Fruit fly (Drosophila melanogaster) whole organism, prepupa: Measurements from ENCODE around the gene CG32641.

Experiments
- Blimp-1 ChIP-seq: fragments of 200-800 bp; sonication (Bioruptor generic); optimal IDR thresholded peaks from 3 replicates; lab custom pipeline; 2017; ENCODE audit warnings: missing biosample characterization, missing genetic modification characterization, mild to moderate bottlenecking, moderate library complexity, missing genetic modification reagents
- CG10631 ChIP-seq: fragments of 200-800 bp; sonication (Bioruptor generic); optimal IDR thresholded peaks from 2 replicates; lab custom pipeline; 2016; ENCODE audit warnings: missing biosample characterization, missing genetic modification characterization
- CG10669 ChIP-seq: fragments of 200-800 bp; sonication (Bioruptor generic); optimal IDR thresholded peaks from 3 replicates; lab custom pipeline; 2018; ENCODE audit warnings: missing biosample characterization, mild to moderate bottlenecking, missing genetic modification characterization, moderate library complexity
- CG11762 ChIP-seq: fragments of 200-800 bp; sonication (Bioruptor generic); optimal IDR thresholded peaks from 3 replicates; lab custom pipeline; 2016; ENCODE audit warnings: missing biosample characterization, missing genetic modification characterization; ENCODE audit not compliant: insufficient read depth
- CG15336 ChIP-seq: fragments of 200-800 bp; sonication (Bioruptor generic); IDR thresholded peaks from 2 replicates; pipeline ENCODE4 v1.3.6; 2022; ENCODE audit warnings: missing biosample characterization, missing genetic modification characterization
- CG1621 ChIP-seq: fragments of 200-800 bp; sonication (Bioruptor generic); optimal IDR thresholded peaks from 3 replicates; lab custom pipeline; 2018; ENCODE audit warnings: missing biosample characterization, mild to moderate bottlenecking, missing genetic modification characterization
- CG16779 ChIP-seq: fragments of 200-800 bp; sonication (Bioruptor generic); optimal IDR thresholded peaks from 3 replicates; lab custom pipeline; 2017; ENCODE audit warnings: missing biosample characterization, mild to moderate bottlenecking, missing genetic modification characterization
- CG31627 ChIP-seq: fragments of 200-800 bp; sonication (Bioruptor generic); optimal IDR thresholded peaks from 3 replicates; lab custom pipeline; 2016; ENCODE audit warnings: missing biosample characterization, missing genetic modification characterization
- CG34406 ChIP-seq: fragments of 200-800 bp; sonication (Bioruptor generic); optimal IDR thresholded peaks from 3 replicates; lab custom pipeline; 2016; ENCODE audit warnings: missing biosample characterization, missing genetic modification characterization
- CG3919 ChIP-seq: fragments of 200-800 bp; sonication (Bioruptor generic); optimal IDR thresholded peaks from 3 replicates; lab custom pipeline; 2016; ENCODE audit warnings: missing biosample characterization, missing genetic modification characterization
- CG4318 ChIP-seq: fragments of 200-800 bp; sonication (Bioruptor generic); optimal IDR thresholded peaks from 3 replicates; lab custom pipeline; 2017; ENCODE audit warnings: missing biosample characterization, mild to moderate bottlenecking, missing genetic modification characterization
- CG6163 ChIP-seq: fragments of 200-800 bp; sonication (Bioruptor generic); IDR thresholded peaks from 3 replicates; pipeline ENCODE4 v1.3.6; 2022; ENCODE audit warnings: missing biosample characterization, missing genetic modification characterization
- CG6276 ChIP-seq: fragments of 200-800 bp; sonication (Bioruptor generic); optimal IDR thresholded peaks from 2 replicates; lab custom pipeline; 2017; ENCODE audit warnings: missing biosample characterization, mild to moderate bottlenecking, missing genetic modification characterization
- CG6792 ChIP-seq: fragments of 200-800 bp; sonication (Bioruptor generic); optimal IDR thresholded peaks from 3 replicates; lab custom pipeline; 2016; ENCODE audit warnings: missing biosample characterization, missing genetic modification characterization
- CG6808 ChIP-seq: fragments of 200-800 bp; sonication (Bioruptor generic); optimal IDR thresholded peaks from 3 replicates; lab custom pipeline; 2017; ENCODE audit warnings: missing biosample characterization, missing genetic modification characterization, mild to moderate bottlenecking, moderate library complexity, missing genetic modification reagents
- CG6854 ChIP-seq: fragments of 200-800 bp; sonication (Bioruptor generic); optimal IDR thresholded peaks from 2 replicates; lab custom pipeline; 2017; ENCODE audit warnings: missing biosample characterization, mild to moderate bottlenecking, missing genetic modification characterization
- CG7368 ChIP-seq: fragments of 200-800 bp; sonication (Bioruptor generic); optimal IDR thresholded peaks from 3 replicates; lab custom pipeline; 2016; ENCODE audit warnings: missing biosample characterization, missing genetic modification characterization
- CG8119 ChIP-seq: fragments of 200-800 bp; sonication (Bioruptor generic); IDR thresholded peaks from 3 replicates; pipeline ENCODE4 v1.3.6; 2022; ENCODE audit warnings: missing biosample characterization, missing genetic modification characterization
- CG8319 ChIP-seq: fragments of 200-800 bp; sonication (Bioruptor generic); optimal IDR thresholded peaks from 3 replicates; lab custom pipeline; 2016; ENCODE audit warnings: missing biosample characterization, missing genetic modification characterization
- CG8632 ChIP-seq: fragments of 200-800 bp; sonication (Bioruptor generic); optimal IDR thresholded peaks from 3 replicates; lab custom pipeline; 2016; ENCODE audit warnings: missing biosample characterization, missing genetic modification characterization
- CG9139 ChIP-seq: fragments of 200-800 bp; sonication (Bioruptor generic); optimal IDR thresholded peaks from 3 replicates; lab custom pipeline; 2017; ENCODE audit warnings: missing biosample characterization, mild to moderate bottlenecking, missing genetic modification characterization
- Eip75B ChIP-seq: fragments of 200-800 bp; sonication (Bioruptor generic); optimal IDR thresholded peaks from 3 replicates; lab custom pipeline; 2016; ENCODE audit warnings: missing biosample characterization, missing genetic modification characterization
- Eip78C ChIP-seq: fragments of 200-800 bp; sonication (Bioruptor generic); peaks from one replicate; lab custom pipeline; 2016; ENCODE audit warnings: missing biosample characterization, missing genetic modification characterization
- Eip93F ChIP-seq: fragments of 200-800 bp; sonication (Bioruptor generic); optimal IDR thresholded peaks from 2 replicates; lab custom pipeline; 2016; ENCODE audit warnings: missing biosample characterization, mild to moderate bottlenecking, missing genetic modification characterization
- Ets21C ChIP-seq: fragments of 200-800 bp; sonication (Bioruptor generic); optimal IDR thresholded peaks from 3 replicates; lab custom pipeline; 2016; ENCODE audit warnings: missing biosample characterization, missing genetic modification characterization
- Ets96B ChIP-seq: fragments of 200-800 bp; optimal IDR thresholded peaks from 2 replicates; lab custom pipeline; 2019; ENCODE audit warnings: missing biosample characterization, mild to moderate bottlenecking, missing genetic modification characterization, moderate library complexity
- Gug ChIP-seq: fragments of 200-800 bp; sonication (Bioruptor generic); IDR thresholded peaks from 2 replicates; pipeline ENCODE4 v1.3.6; 2022; ENCODE audit warnings: missing biosample characterization, missing genetic modification characterization
- Hr38 ChIP-seq: sonication (Bioruptor generic); optimal IDR thresholded peaks from 2 replicates; lab custom pipeline; 2016; ENCODE audit warnings: missing biosample characterization, missing genetic modification characterization
- Hr39 ChIP-seq: fragments of 200-800 bp; sonication (Bioruptor generic); optimal IDR thresholded peaks from 2 replicates; lab custom pipeline; 2016; ENCODE audit warnings: missing biosample characterization, missing genetic modification characterization
- Hr4 ChIP-seq: fragments of 200-800 bp; sonication (Bioruptor generic); optimal IDR thresholded peaks from 3 replicates; lab custom pipeline; 2016; ENCODE audit warnings: missing biosample characterization, missing genetic modification characterization
- Met ChIP-seq: fragments of 200-800 bp; sonication (Bioruptor generic); optimal IDR thresholded peaks from 3 replicates; lab custom pipeline; 2016; ENCODE audit warnings: missing biosample characterization, missing genetic modification characterization
- OdsH ChIP-seq: fragments of 200-800 bp; sonication (Bioruptor generic); optimal IDR thresholded peaks from 3 replicates; lab custom pipeline; 2016; ENCODE audit warnings: missing biosample characterization, missing genetic modification characterization
- Smox ChIP-seq: fragments of 200-800 bp; sonication (Bioruptor generic); optimal IDR thresholded peaks from 3 replicates; lab custom pipeline; 2016; ENCODE audit warnings: missing biosample characterization, missing genetic modification characterization
- Sox14 ChIP-seq: fragments of 200-800 bp; sonication (Bioruptor generic); optimal IDR thresholded peaks from 3 replicates; lab custom pipeline; 2016; ENCODE audit warnings: missing biosample characterization, missing genetic modification characterization
- Sox15 ChIP-seq: fragments of 200-800 bp; sonication (Bioruptor generic); optimal IDR thresholded peaks from 3 replicates; lab custom pipeline; 2016; ENCODE audit warnings: missing biosample characterization, missing genetic modification characterization
- achi ChIP-seq: fragments of 200-800 bp; sonication (Bioruptor generic); optimal IDR thresholded peaks from 3 replicates; lab custom pipeline; 2016; ENCODE audit warnings: missing biosample characterization, missing genetic modification characterization
- acj6 ChIP-seq: fragments of 200-800 bp; sonication (Bioruptor generic); optimal IDR thresholded peaks from 3 replicates; lab custom pipeline; 2016; ENCODE audit warnings: missing biosample characterization, missing genetic modification characterization
- cyc ChIP-seq: fragments of 200-800 bp; sonication (Bioruptor generic); optimal IDR thresholded peaks from 3 replicates; lab custom pipeline; 2016; ENCODE audit warnings: missing biosample characterization, missing genetic modification characterization
- dac ChIP-seq: fragments of 200-800 bp; sonication (Bioruptor generic); optimal IDR thresholded peaks from 2 replicates; lab custom pipeline; 2017; ENCODE audit warnings: missing biosample characterization, mild to moderate bottlenecking, missing genetic modification characterization
- dsx ChIP-seq: fragments of 200-800 bp; optimal IDR thresholded peaks from 3 replicates; lab custom pipeline; 2019; ENCODE audit warnings: missing biosample characterization, mild to moderate bottlenecking, missing genetic modification characterization, moderate library complexity; ENCODE audit not compliant: poor library complexity, severe bottlenecking
- eg ChIP-seq: fragments of 200-800 bp; sonication (Bioruptor generic); IDR thresholded peaks from 3 replicates; pipeline ENCODE4 v1.3.6; 2022; ENCODE audit warnings: missing biosample characterization, missing genetic modification characterization
- esn ChIP-seq: fragments of 200-800 bp; sonication (Bioruptor generic); optimal IDR thresholded peaks from 2 replicates; lab custom pipeline; 2016; ENCODE audit warnings: missing biosample characterization, mild to moderate bottlenecking, missing genetic modification characterization, moderate library complexity
- fd59A ChIP-seq: fragments of 200-800 bp; sonication (Bioruptor generic); optimal IDR thresholded peaks from 2 replicates; lab custom pipeline; 2017; ENCODE audit warnings: missing biosample characterization, mild to moderate bottlenecking, missing genetic modification characterization, missing genetic modification reagents
- fd85E ChIP-seq: fragments of 200-800 bp; sonication (Bioruptor generic); optimal IDR thresholded peaks from 3 replicates; lab custom pipeline; 2016; ENCODE audit warnings: missing biosample characterization, missing genetic modification characterization
- fkh ChIP-seq: fragments of 200-800 bp; sonication (Bioruptor generic); optimal IDR thresholded peaks from 3 replicates; lab custom pipeline; 2017; ENCODE audit warnings: missing biosample characterization, mild to moderate bottlenecking, missing genetic modification characterization, moderate library complexity
- lz ChIP-seq: fragments of 200-800 bp; sonication (Bioruptor generic); optimal IDR thresholded peaks from 3 replicates; lab custom pipeline; 2016; ENCODE audit warnings: missing biosample characterization, missing genetic modification characterization
- net ChIP-seq: fragments of 200-800 bp; sonication (Bioruptor generic); optimal IDR thresholded peaks from 3 replicates; lab custom pipeline; 2016; ENCODE audit warnings: missing biosample characterization, missing genetic modification characterization
- pdm3 ChIP-seq: fragments of 200-800 bp; sonication (Bioruptor generic); optimal IDR thresholded peaks from 3 replicates; lab custom pipeline; 2016; ENCODE audit warnings: missing biosample characterization, missing genetic modification characterization
- spab ChIP-seq: fragments of 200-800 bp; sonication (Bioruptor generic); optimal IDR thresholded peaks from 2 replicates; lab custom pipeline; 2017; ENCODE audit warnings: missing biosample characterization, mild to moderate bottlenecking, missing genetic modification characterization, missing genetic modification reagents
- ss ChIP-seq, 2 experiments: fragments of 200-800 bp; sonication (Bioruptor generic); optimal IDR thresholded peaks; 2 replicates in 1 of 2; 3 replicates in 1 of 2; lab custom pipeline; 2017 to 2018; ENCODE audit warnings: mild to moderate bottlenecking in 2 of 2, missing biosample characterization in 2 of 2, missing genetic modification characterization in 2 of 2, moderate library complexity in 1 of 2
- svp ChIP-seq: fragments of 200-800 bp; sonication (Bioruptor generic); peaks from one replicate; lab custom pipeline; 2016; ENCODE audit warnings: missing biosample characterization, missing genetic modification characterization
- topi ChIP-seq: fragments of 200-800 bp; sonication (Bioruptor generic); optimal IDR thresholded peaks from 3 replicates; lab custom pipeline; 2016; ENCODE audit warnings: missing biosample characterization, missing genetic modification characterization
- vri ChIP-seq: fragments of 200-800 bp; sonication (Bioruptor generic); optimal IDR thresholded peaks from 3 replicates; lab custom pipeline; 2016; ENCODE audit warnings: missing biosample characterization, mild to moderate bottlenecking, missing genetic modification characterization

The CG32641 gene

DNA sequence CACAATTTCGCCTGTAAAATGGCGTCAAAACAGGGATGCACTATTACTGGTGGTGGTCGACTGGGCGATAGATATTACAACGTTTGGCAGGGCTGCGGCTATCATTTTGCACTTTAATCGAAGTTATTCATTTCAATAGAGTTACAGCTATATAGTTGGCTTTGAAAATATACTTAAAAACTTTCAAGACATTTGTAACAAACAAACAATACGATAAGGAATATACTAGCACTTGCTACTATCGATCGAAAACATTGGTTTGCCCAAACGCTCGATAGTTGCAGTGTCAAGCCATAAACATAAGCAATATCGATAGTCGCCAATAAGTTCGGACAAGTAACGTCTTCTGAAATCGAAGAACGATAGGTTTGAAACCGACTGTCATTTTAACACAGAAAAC lies 24.8 kb upstream of the CG32641 start, which contains the start of the genes Bap60 and CG12096:
Gene Bap60 (minus strand): TSS at position 28 of the 400 bp plus-strand sequence.
Gene CG12096 (plus strand): TSS at position 124 of the 400 bp plus-strand sequence.
- peak; percentile 58 for TF ChIP-seq CG34406 (GFP tag; lab: Kevin White, UChicago)
- no peak for TF ChIP-seq Eip75B (GFP tag; lab: Kevin White, UChicago)
- TF ChIP-seq CG8319 (GFP tag; lab: Kevin White, UChicago) = no peak
- TF ChIP-seq eg (GFP tag; lab: Robert Waterston, UW) = peak; percentile 58; the same call in 1 of the 3 replicates
- peak; percentile 82 for TF ChIP-seq CG31627 (GFP tag; lab: Kevin White, UChicago)
- no peak for TF ChIP-seq CG4318 (GFP tag; lab: Kevin White, UChicago)
- no peak for TF ChIP-seq CG6808 (GFP tag; lab: Kevin White, UChicago)
- no peak for TF ChIP-seq fkh
- peak; percentile 33 for TF ChIP-seq CG1621 (tag; lab: Kevin White, UChicago)
- no peak for TF ChIP-seq ss (GFP tag; optimal IDR thresholded peaks at IDR 0.05; lab: Kevin White, UChicago)
- no peak for TF ChIP-seq vri (GFP tag; lab: Kevin White, UChicago)
- no peak for TF ChIP-seq CG15336 (GFP tag; lab: Robert Waterston, UW)
- TF ChIP-seq CG10669 (GFP tag; lab: Kevin White, UChicago) = no peak
- TF ChIP-seq CG8632 = peak; percentile 56
- no peak for TF ChIP-seq Met (GFP tag; lab: Kevin White, UChicago)
- TF ChIP-seq Blimp-1 (GFP tag; lab: Kevin White, UChicago) = no peak
- TF ChIP-seq CG8119 (GFP tag; lab: Robert Waterston, UW) = 0 out of 3 replicates have a peak, but pooled peaks have one; percentile 43
- TF ChIP-seq Gug (GFP tag; lab: Robert Waterston, UW) = peak; percentile 48; the same call in 1 of the 2 replicates
- TF ChIP-seq fd59A = no peak
- peak; percentile 79 for TF ChIP-seq cyc
- TF ChIP-seq svp (GFP tag; lab: Kevin White, UChicago) = no peak
- peak; percentile 66; the same call in 2 of the 3 replicates for TF ChIP-seq CG6163 (GFP tag; lab: Robert Waterston, UW)
- TF ChIP-seq topi (GFP tag; lab: Kevin White, UChicago) = peak; percentile 78
- TF ChIP-seq fd85E (GFP tag; lab: Kevin White, UChicago) = no peak
- peak; percentile 69 for TF ChIP-seq CG6792 (GFP tag; lab: Kevin White, UChicago)
- no peak for TF ChIP-seq Eip93F (GFP tag; lab: Kevin White, UChicago)
- no peak for TF ChIP-seq OdsH
- no peak for TF ChIP-seq CG7368 (GFP tag; lab: Kevin White, UChicago)
- peak; percentile 89 for TF ChIP-seq achi
- TF ChIP-seq esn (GFP tag; lab: Kevin White, UChicago) = peak; percentile 81
- TF ChIP-seq acj6 = peak; percentile 63
- no peak for TF ChIP-seq CG3919
- TF ChIP-seq Ets96B (tag; lab: Kevin White, UChicago) = peak; percentile 58
- TF ChIP-seq Smox = peak; percentile 62
- no peak for TF ChIP-seq dsx (GFP tag; lab: Kevin White, UChicago)
- peak; percentile 70 for TF ChIP-seq CG10631
- TF ChIP-seq CG16779 = no peak
- no peak for TF ChIP-seq spab
- TF ChIP-seq Sox15 (GFP tag; lab: Kevin White, UChicago) = peak; percentile 57
- TF ChIP-seq pdm3 (GFP tag; lab: Kevin White, UChicago) = peak; percentile 78
- peak; percentile 73 for TF ChIP-seq Ets21C
- TF ChIP-seq Eip78C (GFP tag; lab: Kevin White, UChicago) = peak; percentile 88
- peak; percentile 84 for TF ChIP-seq Hr39
- no peak for TF ChIP-seq CG6276 (GFP tag; lab: Kevin White, UChicago)
- no peak for TF ChIP-seq CG11762 (GFP tag; lab: Kevin White, UChicago)
- no peak for TF ChIP-seq Hr38 (GFP tag; lab: Kevin White, UChicago)
- peak; percentile 86 for TF ChIP-seq lz
- no peak for TF ChIP-seq CG9139 (GFP tag; lab: Kevin White, UChicago)
- TF ChIP-seq net (GFP tag; lab: Kevin White, UChicago) = no peak
- peak; percentile 35 for TF ChIP-seq dac (GFP tag; lab: Kevin White, UChicago)
- TF ChIP-seq Hr4 (GFP tag; lab: Kevin White, UChicago) = peak; percentile 74
- peak; percentile 84 for TF ChIP-seq Sox14 (GFP tag; lab: Kevin White, UChicago)
- no peak for TF ChIP-seq CG6854 (GFP tag; lab: Kevin White, UChicago)
